Fruit fly (Drosophila melanogaster): Measurements from ENCODE around the gene Doc1.

The Doc1 gene

DNA sequence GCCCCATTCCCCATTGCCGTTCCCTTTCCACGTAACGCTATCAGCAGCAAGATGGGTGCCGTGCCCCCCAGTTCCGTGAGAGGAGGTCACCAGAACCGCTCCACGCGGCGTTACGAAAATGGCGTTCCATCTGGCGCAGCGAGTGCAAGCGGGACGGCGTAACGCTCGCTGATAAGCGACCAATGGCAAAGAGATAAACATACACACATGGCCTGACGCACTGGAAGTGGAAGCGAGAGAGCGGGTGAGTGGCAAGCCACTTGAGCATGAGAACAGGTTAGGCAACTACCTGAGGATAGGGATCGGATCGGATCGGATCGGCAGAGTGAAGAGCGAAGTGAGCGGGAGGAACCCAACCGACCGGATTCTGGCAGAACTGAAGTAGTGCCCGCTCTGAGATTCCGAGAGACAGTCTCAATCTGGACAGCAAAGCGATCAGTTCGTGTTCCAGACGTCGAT, 36.4 kb upstream of the Doc1 start, which contains the start of gene Doc3:
TSS of gene Doc3 (plus strand) at position 409 of the 459 bp plus-strand sequence.
- no peak for TF ChIP-seq CG10348 (GFP tag; IDR thresholded peaks at IDR 0.05)
- TF ChIP-seq CG17806 (tag; optimal IDR thresholded peaks at IDR 0.05), result no peak
- peak; percentile 6 for TF ChIP-seq gl (tag; optimal IDR thresholded peaks at IDR 0.05)
- no peak for TF ChIP-seq CG8159 (tag; optimal IDR thresholded peaks at IDR 0.05)
- TF ChIP-seq EcR (GFP tag; optimal IDR thresholded peaks at IDR 0.05), result peak; percentile 70
- no peak for TF ChIP-seq Pif1B (GFP tag; optimal IDR thresholded peaks at IDR 0.05)
- no peak for TF ChIP-seq fd96Ca (GFP tag; IDR thresholded peaks at IDR 0.05)
- TF ChIP-seq CG15710 (tag; optimal IDR thresholded peaks at IDR 0.05), result no peak
- no peak for TF ChIP-seq rn (GFP tag; IDR thresholded peaks at IDR 0.05)
- no peak for TF ChIP-seq CG9948 (tag; optimal IDR thresholded peaks at IDR 0.05)
- TF ChIP-seq Snoo (tag; optimal IDR thresholded peaks at IDR 0.05), result no peak
- no peak for TF ChIP-seq Pif1A (GFP tag; optimal IDR thresholded peaks at IDR 0.05)
- 0 out of 3 replicates have a peak, but pooled peaks have one; percentile 25 for TF ChIP-seq CG4496 (GFP tag; IDR thresholded peaks at IDR 0.05)
- TF ChIP-seq CG13204 (GFP tag; optimal IDR thresholded peaks at IDR 0.05), result peak; percentile 38
- no peak for TF ChIP-seq CG8301 (tag; optimal IDR thresholded peaks at IDR 0.05)
- no peak for TF ChIP-seq CG32121 (GFP tag; IDR thresholded peaks at IDR 0.05)
- no peak for TF ChIP-seq CG34367 (tag; optimal IDR thresholded peaks at IDR 0.05)
- TF ChIP-seq CG12605 (GFP tag; IDR thresholded peaks at IDR 0.05), result no peak
- no peak for TF ChIP-seq D1 (tag; optimal IDR thresholded peaks at IDR 0.05)
- TF ChIP-seq Ets98B (GFP tag; IDR thresholded peaks at IDR 0.05), result 0 out of 2 replicates have a peak, but pooled peaks have one; percentile 22
- TF ChIP-seq CG14655 (GFP tag; optimal IDR thresholded peaks at IDR 0.05), result no peak

- no peak for TF ChIP-seq rn (GFP tag; IDR thresholded peaks at IDR 0.05)
- TF ChIP-seq CG14655 (GFP tag; optimal IDR thresholded peaks at IDR 0.05), result no peak
- no peak for TF ChIP-seq CG32121 (GFP tag; IDR thresholded peaks at IDR 0.05)
- TF ChIP-seq CG17806 (tag; optimal IDR thresholded peaks at IDR 0.05), result no peak
- TF ChIP-seq D1 (tag; optimal IDR thresholded peaks at IDR 0.05), result no peak
- TF ChIP-seq CG4496 (GFP tag; IDR thresholded peaks at IDR 0.05), result no peak
- no peak for TF ChIP-seq CG12605 (GFP tag; IDR thresholded peaks at IDR 0.05)
- TF ChIP-seq fd96Ca (GFP tag; IDR thresholded peaks at IDR 0.05), result no peak
- TF ChIP-seq CG9948 (tag; optimal IDR thresholded peaks at IDR 0.05), result no peak
- TF ChIP-seq Ets98B (GFP tag; IDR thresholded peaks at IDR 0.05), result no peak
- no peak for TF ChIP-seq Pif1A (GFP tag; optimal IDR thresholded peaks at IDR 0.05)
- TF ChIP-seq Pif1B (GFP tag; optimal IDR thresholded peaks at IDR 0.05), result no peak
- no peak for TF ChIP-seq CG8159 (tag; optimal IDR thresholded peaks at IDR 0.05)
- TF ChIP-seq CG10348 (GFP tag; IDR thresholded peaks at IDR 0.05), result no peak
- no peak for TF ChIP-seq Snoo (tag; optimal IDR thresholded peaks at IDR 0.05)
- TF ChIP-seq EcR (GFP tag; optimal IDR thresholded peaks at IDR 0.05), result no peak
- no peak for TF ChIP-seq CG13204 (GFP tag; optimal IDR thresholded peaks at IDR 0.05)
Observed at dm6 chr3L:9009738-9010137, 31.4 kb upstream of the Doc1 start, which contains the start of gene CG5194. CG5194 (minus strand) TSS chr3L:9009838.

- peak; percentile 1 for TF ChIP-seq CG15710 (tag; optimal IDR thresholded peaks at IDR 0.05)
- TF ChIP-seq CG8159 (tag; optimal IDR thresholded peaks at IDR 0.05), result peak; percentile 37
- no peak for TF ChIP-seq fd96Ca (GFP tag; IDR thresholded peaks at IDR 0.05)
- TF ChIP-seq EcR (GFP tag; optimal IDR thresholded peaks at IDR 0.05), result no peak
Observed at dm6 chr3L:9011485-9012389, 29.4 kb upstream of the Doc1 start.

DNA sequence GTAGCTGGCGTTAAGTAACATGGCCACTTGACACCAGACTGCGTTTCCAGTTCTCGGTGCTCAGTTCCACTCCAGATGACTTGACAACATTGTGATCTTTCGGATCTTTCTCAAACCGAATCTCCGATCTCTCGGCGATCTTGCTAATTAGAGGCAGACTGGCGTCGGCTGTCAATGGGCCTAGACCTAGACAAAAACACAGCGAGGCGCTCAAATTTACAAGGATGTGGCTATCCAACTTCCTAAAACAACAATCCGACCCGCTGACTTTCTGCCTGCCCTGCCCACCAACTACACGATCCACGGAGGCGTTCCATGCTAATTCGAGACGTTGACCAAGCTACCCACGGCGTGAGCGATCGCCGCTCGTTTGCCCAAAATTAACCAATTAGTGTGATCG, 27.4 kb upstream of the Doc1 start:
- TF ChIP-seq gl (tag; optimal IDR thresholded peaks at IDR 0.05) (no peak), CG32121 (GFP tag; IDR thresholded peaks at IDR 0.05) (no peak), CG8301 (tag; optimal IDR thresholded peaks at IDR 0.05) (no peak), CG12605 (GFP tag; IDR thresholded peaks at IDR 0.05) (no peak), fd96Ca (GFP tag; IDR thresholded peaks at IDR 0.05) (no peak), Ets98B (GFP tag; IDR thresholded peaks at IDR 0.05) (no peak), CG34367 (tag; optimal IDR thresholded peaks at IDR 0.05) (no peak), Snoo (tag; optimal IDR thresholded peaks at IDR 0.05) (no peak), CG8159 (tag; optimal IDR thresholded peaks at IDR 0.05) (no peak), CG17806 (tag; optimal IDR thresholded peaks at IDR 0.05) (no peak), EcR (GFP tag; optimal IDR thresholded peaks at IDR 0.05) (no peak), Pif1A (GFP tag; optimal IDR thresholded peaks at IDR 0.05) (no peak), CG15710 (tag; optimal IDR thresholded peaks at IDR 0.05) (no peak), CG4496 (GFP tag; IDR thresholded peaks at IDR 0.05) (no peak), CG13204 (GFP tag; optimal IDR thresholded peaks at IDR 0.05) (no peak), D1 (tag; optimal IDR thresholded peaks at IDR 0.05) (no peak), CG10348 (GFP tag; IDR thresholded peaks at IDR 0.05) (no peak)

DNA sequence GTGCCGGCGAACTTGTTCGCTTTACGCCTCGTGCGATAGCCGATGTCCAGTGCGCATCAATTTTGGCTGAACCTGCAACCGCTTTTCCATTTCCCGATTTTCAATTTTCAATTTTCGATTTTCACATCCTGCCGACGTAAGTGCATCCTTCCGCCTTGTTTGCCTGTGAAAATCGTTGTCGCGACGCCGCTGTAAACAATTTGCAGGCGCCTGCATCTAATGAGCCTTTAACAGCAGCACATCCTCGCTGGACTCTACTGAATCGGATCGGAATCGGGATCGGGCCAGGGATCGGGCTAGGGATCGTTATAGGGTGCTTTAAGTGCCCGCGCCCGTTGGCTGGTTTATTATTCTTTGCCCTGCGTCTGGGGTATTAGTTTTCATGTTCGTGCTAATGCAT, 23.8 kb upstream of the Doc1 start:
- TF ChIP-seq CG15710 (tag; optimal IDR thresholded peaks at IDR 0.05) (no peak), Snoo (tag; optimal IDR thresholded peaks at IDR 0.05) (no peak), CG8159 (tag; optimal IDR thresholded peaks at IDR 0.05) (no peak), CG13204 (GFP tag; optimal IDR thresholded peaks at IDR 0.05) (no peak), CG32121 (GFP tag; IDR thresholded peaks at IDR 0.05) (no peak), Ets98B (GFP tag; IDR thresholded peaks at IDR 0.05) (no peak), Pif1B (GFP tag; optimal IDR thresholded peaks at IDR 0.05) (no peak)

DNA sequence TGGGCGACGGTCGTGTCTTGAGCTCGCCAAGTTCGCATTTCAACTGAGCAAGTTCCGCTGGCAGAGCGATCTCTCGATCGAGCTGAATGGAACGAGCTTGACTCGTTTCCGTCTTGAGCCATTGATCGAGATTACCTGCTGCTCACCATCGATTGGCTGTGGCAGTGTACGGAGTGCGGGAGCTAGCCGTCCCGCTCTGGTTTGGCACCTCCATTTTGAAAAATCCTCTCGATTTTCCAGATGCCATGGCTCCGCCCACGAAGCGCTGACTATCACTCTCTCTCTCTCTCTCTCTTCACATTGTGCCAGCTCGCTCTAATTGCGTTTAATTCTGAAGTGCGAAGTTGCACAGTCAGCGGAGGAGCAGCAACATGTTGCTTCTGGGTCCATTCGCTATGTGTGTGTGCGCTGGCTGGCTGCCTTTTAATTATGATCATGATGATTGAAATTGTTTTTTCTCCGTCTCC, 21.9 kb upstream of the Doc1 start, which contains the start of gene Doc2:
TSS of gene Doc2 (minus strand) at position 51 of the 467 bp plus-strand sequence.
- TF ChIP-seq CG34367 (tag; optimal IDR thresholded peaks at IDR 0.05) (no peak), fd96Ca (GFP tag; IDR thresholded peaks at IDR 0.05) (no peak), CG4496 (GFP tag; IDR thresholded peaks at IDR 0.05) (no peak), CG17806 (tag; optimal IDR thresholded peaks at IDR 0.05) (no peak), CG10348 (GFP tag; IDR thresholded peaks at IDR 0.05) (no peak), rn (GFP tag; IDR thresholded peaks at IDR 0.05) (no peak)

Data from whole organism, pupa.